Worm (Caenorhabditis elegans) whole organism, early embryonic: ENCODE data around the gene snt-2.

Experiments used
- F13C5.2 ChIP-seq: sonication (generic microtip); optimal IDR thresholded peaks from 2 replicates; lab custom pipeline; 2017; ENCODE audit warnings: mild to moderate bottlenecking, missing genetic modification characterization, inconsistent platforms, missing compliant biosample characterization
- aly-1 ChIP-seq: sonication (generic microtip); optimal IDR thresholded peaks from 2 replicates; lab custom pipeline; 2016; ENCODE audit warnings: missing genetic modification characterization, missing compliant biosample characterization
- ama-1 ChIP-seq: fragments of 150-350 bp; optimal IDR thresholded peaks from 2 replicates; lab custom pipeline; 2014
- ceh-13 ChIP-seq: fragments of 200-800 bp; sonication (Bioruptor generic); optimal IDR thresholded peaks from 2 replicates; lab custom pipeline; 2018; ENCODE audit warnings: mild to moderate bottlenecking, missing genetic modification characterization, missing compliant biosample characterization
- ets-7 ChIP-seq: sonication (generic microtip); optimal IDR thresholded peaks from 2 replicates; lab custom pipeline; 2016; ENCODE audit warnings: missing genotype, missing genetic modification characterization, missing compliant biosample characterization
- flt-1 ChIP-seq: fragments of 200-800 bp; sonication (Bioruptor generic); IDR thresholded peaks from 2 replicates; pipeline ENCODE4 v1.3.6; 2022; ENCODE audit warnings: missing genetic modification characterization, missing compliant biosample characterization
- hmbx-1 ChIP-seq: sonication (generic microtip); optimal IDR thresholded peaks from 2 replicates; lab custom pipeline; 2016; ENCODE audit warnings: mild to moderate bottlenecking, missing genetic modification characterization, missing compliant biosample characterization
- hmg-4 ChIP-seq: fragments of 200-800 bp; sonication (Bioruptor generic); optimal IDR thresholded peaks from 2 replicates; lab custom pipeline; 2018; ENCODE audit warnings: mild to moderate bottlenecking, missing genetic modification characterization, missing compliant biosample characterization
- hnd-1 ChIP-seq: sonication (generic microtip); optimal IDR thresholded peaks from 2 replicates; lab custom pipeline; 2016; ENCODE audit warnings: missing genetic modification characterization, missing compliant biosample characterization
- pes-1 ChIP-seq: fragments of 200-800 bp; sonication (Bioruptor generic); IDR thresholded peaks from 2 replicates; pipeline ENCODE4 v1.3.6; 2022; ENCODE audit warnings: missing genetic modification reagents, missing genetic modification characterization, missing compliant biosample characterization
- scrt-1 ChIP-seq: fragments of 200-800 bp; sonication (Bioruptor generic); IDR thresholded peaks from 2 replicates; pipeline ENCODE4 v1.3.6; 2022; ENCODE audit warnings: missing genetic modification characterization, missing compliant biosample characterization
- sea-1 ChIP-seq: fragments of 200-800 bp; sonication (Bioruptor generic); conservative IDR thresholded peaks from 2 replicates; pipeline ENCODE4 v1.3.6; 2022; ENCODE audit warnings: missing genetic modification characterization, missing compliant biosample characterization
- tbx-11 ChIP-seq: fragments of 200-800 bp; sonication (Bioruptor generic); IDR thresholded peaks from 2 replicates; pipeline ENCODE4 v1.3.6; 2022; ENCODE audit warnings: missing genetic modification characterization, missing compliant biosample characterization
- tbx-37 ChIP-seq: fragments of 200-800 bp; sonication (Bioruptor generic); conservative IDR thresholded peaks from 2 replicates; pipeline ENCODE4 v1.3.6; 2022; ENCODE audit warnings: missing genetic modification reagents, missing genetic modification characterization, missing compliant biosample characterization

- TF ChIP-seq pes-1 (GFP tag; lab: Robert Waterston, UW) (no peak), tbx-11 (no peak), hmg-4 (GFP tag; lab: Kevin White, UChicago) (no peak), ama-1 (lab: Kevin White, UChicago) (no peak), tbx-37 (GFP tag; lab: Robert Waterston, UW) (no peak), aly-1 (tag; lab: Kevin White, UChicago) (no peak), hnd-1 (tag; lab: Kevin White, UChicago) (no peak), ets-7 (no peak), scrt-1 (GFP tag; lab: Robert Waterston, UW) (no peak), flt-1 (GFP tag; lab: Robert Waterston, UW) (no peak), F13C5.2 (tag; lab: Kevin White, UChicago) (no peak), ceh-13 (no peak), hmbx-1 (tag; lab: Kevin White, UChicago) (no peak), sea-1 (no peak)
Measured at ce11 chrIII:825256-825655, 31.7 kb upstream of the snt-2 start.
